Worm (Caenorhabditis elegans): ENCODE results near the gene mec-14.

DNA sequence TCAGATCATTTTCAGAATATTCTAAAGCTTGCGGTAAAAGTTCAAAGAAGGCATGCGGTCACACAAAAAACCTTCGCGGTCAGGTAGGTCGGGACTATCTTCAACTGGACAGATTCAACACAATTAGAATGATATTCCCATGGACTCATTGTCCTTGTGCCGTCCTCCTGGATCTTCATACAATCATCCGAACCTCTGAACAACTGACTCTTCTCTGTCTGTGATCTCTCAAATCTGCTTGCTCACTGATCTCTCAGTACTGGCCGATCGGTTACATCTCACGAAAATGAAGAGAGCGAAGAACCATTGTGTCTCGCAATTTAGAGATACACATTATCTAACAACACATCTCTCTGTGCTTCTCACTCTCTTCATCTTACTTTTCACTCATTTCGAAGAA, 22.7 kb upstream of the mec-14 start:
- TF ChIP-seq hif-1 (tag; optimal IDR thresholded peaks at IDR 0.05) = no peak
- no peak for TF ChIP-seq nhr-11 (tag; optimal IDR thresholded peaks at IDR 0.05)
- no peak for TF ChIP-seq T26A8.4 (GFP tag; IDR thresholded peaks at IDR 0.05)
- no peak for TF ChIP-seq lin-1 (GFP tag; IDR thresholded peaks at IDR 0.05)
- no peak for TF ChIP-seq ceh-82 (tag; optimal IDR thresholded peaks at IDR 0.05)
- no peak for TF ChIP-seq nhr-41 (GFP tag; IDR thresholded peaks at IDR 0.05)
- TF ChIP-seq F49E8.2 (tag; optimal IDR thresholded peaks at IDR 0.05; ENCODE audit: borderline replicate concordance) = no peak
- TF ChIP-seq ces-1 (GFP tag; optimal IDR thresholded peaks at IDR 0.05) = no peak
- TF ChIP-seq daf-8 (GFP tag; IDR thresholded peaks at IDR 0.05) = no peak
- TF ChIP-seq snpc-4 (tag; optimal IDR thresholded peaks at IDR 0.05) = no peak
- no peak for TF ChIP-seq lin-13 (GFP tag; optimal IDR thresholded peaks at IDR 0.05)
- TF ChIP-seq mdl-1 (tag; optimal IDR thresholded peaks at IDR 0.05) = no peak

Data from whole organism, L4 larva.